Fruit fly (Drosophila melanogaster) whole organism, embryonic: ENCODE results near the gene CG42269.
A peak's percentile ranks its signal among the peaks of the same experiment; 100 is the strongest.

ENCODE experiments used
- B-H2 ChIP-seq: fragments of 200-800 bp; sonication (Bioruptor generic); optimal IDR thresholded peaks from 2 replicates; lab custom pipeline; 2018; ENCODE audit warnings: missing biosample characterization, mild to moderate bottlenecking, missing genetic modification characterization
- CG10147 ChIP-seq: fragments of 200-800 bp; sonication (Bioruptor generic); optimal IDR thresholded peaks from 2 replicates; lab custom pipeline; 2019; ENCODE audit warnings: missing biosample characterization, mild to moderate bottlenecking, missing genetic modification characterization, moderate library complexity
- CG10274 ChIP-seq: fragments of 200-800 bp; sonication (Bioruptor generic); optimal IDR thresholded peaks from 3 replicates; lab custom pipeline; 2017; ENCODE audit warnings: missing biosample characterization, mild to moderate bottlenecking, missing genetic modification characterization
- CG10366 ChIP-seq: fragments of 200-800 bp; sonication (Bioruptor generic); IDR thresholded peaks from 2 replicates; pipeline ENCODE4 v1.3.6; 2022; ENCODE audit warnings: missing biosample characterization, missing genetic modification characterization
- CG10543 ChIP-seq: fragments of 200-800 bp; sonication (Bioruptor generic); optimal IDR thresholded peaks from 3 replicates; lab custom pipeline; 2017; ENCODE audit warnings: missing biosample characterization, mild to moderate bottlenecking, missing genetic modification characterization, moderate library complexity
- CG11398 ChIP-seq: fragments of 200-800 bp; sonication (Bioruptor generic); optimal IDR thresholded peaks from 2 replicates; lab custom pipeline; 2016; ENCODE audit warnings: missing biosample characterization, missing genetic modification characterization
- CG12391 ChIP-seq: fragments of 200-800 bp; sonication (Bioruptor generic); optimal IDR thresholded peaks from 3 replicates; lab custom pipeline; 2018; ENCODE audit warnings: missing biosample characterization, mild to moderate bottlenecking, missing genetic modification characterization, moderate library complexity
- CG14441 ChIP-seq: fragments of 200-800 bp; sonication (Bioruptor generic); IDR thresholded peaks from 2 replicates; pipeline ENCODE4 v1.3.6; 2022; ENCODE audit warnings: missing biosample characterization, missing genetic modification characterization
- CG14965 ChIP-seq: fragments of 200-800 bp; sonication (Bioruptor generic); optimal IDR thresholded peaks from 2 replicates; lab custom pipeline; 2016; ENCODE audit warnings: missing biosample characterization, missing genetic modification characterization, borderline replicate concordance
- CG1602 ChIP-seq: fragments of 200-800 bp; sonication (Bioruptor generic); optimal IDR thresholded peaks from 3 replicates; lab custom pipeline; 2016; ENCODE audit warnings: missing biosample characterization, missing genetic modification characterization
- CG1792 ChIP-seq: fragments of 200-800 bp; sonication (Bioruptor generic); optimal IDR thresholded peaks from 2 replicates; lab custom pipeline; 2016; ENCODE audit warnings: missing biosample characterization, missing genetic modification characterization
- CG18476 ChIP-seq: fragments of 200-800 bp; sonication (Bioruptor generic); optimal IDR thresholded peaks from 2 replicates; lab custom pipeline; 2016; ENCODE audit warnings: missing biosample characterization, mild to moderate bottlenecking, missing genetic modification characterization
- CG4617 ChIP-seq: fragments of 200-800 bp; sonication (Bioruptor generic); optimal IDR thresholded peaks from 3 replicates; lab custom pipeline; 2016; ENCODE audit warnings: missing biosample characterization, missing genetic modification characterization, borderline replicate concordance
- CG4707 ChIP-seq: fragments of 200-800 bp; sonication (Bioruptor generic); optimal IDR thresholded peaks from 2 replicates; lab custom pipeline; 2018; ENCODE audit warnings: missing biosample characterization, mild to moderate bottlenecking, missing genetic modification characterization, moderate library complexity
- CG5180 ChIP-seq: fragments of 200-800 bp; sonication (Bioruptor generic); optimal IDR thresholded peaks from 3 replicates; lab custom pipeline; 2017; ENCODE audit warnings: missing biosample characterization, missing genetic modification characterization, mild to moderate bottlenecking, moderate library complexity, missing genetic modification reagents
- CG5245 ChIP-seq: fragments of 200-800 bp; sonication (Bioruptor generic); optimal IDR thresholded peaks from 3 replicates; lab custom pipeline; 2016; ENCODE audit warnings: missing biosample characterization, missing genetic modification characterization
- CG7556 ChIP-seq: fragments of 200-800 bp; sonication (Bioruptor generic); optimal IDR thresholded peaks from 2 replicates; lab custom pipeline; 2017; ENCODE audit warnings: missing biosample characterization, mild to moderate bottlenecking, missing genetic modification characterization
- CG7786 ChIP-seq: fragments of 200-800 bp; sonication (Bioruptor generic); optimal IDR thresholded peaks from 2 replicates; lab custom pipeline; 2016; ENCODE audit warnings: missing biosample characterization, missing genetic modification characterization
- CG8388 ChIP-seq: fragments of 200-800 bp; sonication (Bioruptor generic); optimal IDR thresholded peaks from 2 replicates; lab custom pipeline; 2019; ENCODE audit warnings: missing biosample characterization, mild to moderate bottlenecking, missing genetic modification characterization, moderate library complexity
- CoRest ChIP-seq: fragments of 200-800 bp; sonication (Bioruptor generic); optimal IDR thresholded peaks from 3 replicates; lab custom pipeline; 2018; ENCODE audit warnings: missing biosample characterization, mild to moderate bottlenecking, missing genetic modification characterization, moderate library complexity
- D19A ChIP-seq: fragments of 200-800 bp; optimal IDR thresholded peaks from 3 replicates; lab custom pipeline; 2019; ENCODE audit warnings: missing biosample characterization, mild to moderate bottlenecking, missing genetic modification characterization, moderate library complexity
- Dad ChIP-seq: fragments of 200-800 bp; sonication (Bioruptor generic); optimal IDR thresholded peaks from 3 replicates; lab custom pipeline; 2016; ENCODE audit warnings: missing biosample characterization, missing genetic modification characterization
- Dek ChIP-seq: fragments of 200-800 bp; sonication (Bioruptor generic); optimal IDR thresholded peaks from 3 replicates; lab custom pipeline; 2019; ENCODE audit warnings: missing biosample characterization, mild to moderate bottlenecking, missing genetic modification characterization, moderate library complexity
- Drgx ChIP-seq: fragments of 200-800 bp; sonication (Bioruptor generic); IDR thresholded peaks from 2 replicates; pipeline ENCODE4 v1.3.6; 2022; ENCODE audit warnings: missing biosample characterization, missing genetic modification characterization
- Eip74EF ChIP-seq, 2 experiments: fragments of 200-800 bp in 1 of 2; fragments of >200 bp in 1 of 2; sonication (Bioruptor generic) in 1 of 2; optimal IDR thresholded peaks; 2 replicates each; lab custom pipeline; 2017 to 2019; ENCODE audit warnings: missing biosample characterization in 2 of 2, missing genetic modification characterization in 2 of 2, mild to moderate bottlenecking in 1 of 2, moderate library complexity in 1 of 2
- Fer2 ChIP-seq: fragments of 200-800 bp; sonication (Bioruptor generic); optimal IDR thresholded peaks from 2 replicates; lab custom pipeline; 2018; ENCODE audit warnings: missing biosample characterization, mild to moderate bottlenecking, missing genetic modification characterization, moderate library complexity
- H15 ChIP-seq: fragments of 200-800 bp; sonication (Bioruptor generic); IDR thresholded peaks from 3 replicates; pipeline ENCODE4 v1.3.6; 2022; ENCODE audit warnings: missing biosample characterization, missing genetic modification characterization
- MBD-R2 ChIP-seq: fragments of 200-800 bp; sonication (Bioruptor generic); IDR thresholded peaks from 2 replicates; pipeline ENCODE4 v1.3.6; 2022; ENCODE audit warnings: missing biosample characterization, missing genetic modification characterization
- NfI ChIP-seq: fragments of 200-800 bp; sonication (Bioruptor generic); optimal IDR thresholded peaks from 3 replicates; lab custom pipeline; 2018; ENCODE audit warnings: missing biosample characterization, mild to moderate bottlenecking, missing genetic modification characterization, moderate library complexity
- Sin3A ChIP-seq: fragments of >200 bp; optimal IDR thresholded peaks from 2 replicates; lab custom pipeline; 2018
- Sry-δ ChIP-seq: fragments of 200-800 bp; sonication (Bioruptor generic); optimal IDR thresholded peaks from 2 replicates; lab custom pipeline; 2016; ENCODE audit warnings: missing biosample characterization, missing genetic modification characterization
- Trl ChIP-seq, 3 experiments: fragments of >200 bp in 2 of 3; fragments of 200-800 bp in 1 of 3; sonication (Bioruptor generic) in 1 of 3; optimal IDR thresholded peaks; 2 replicates in 1 of 3; 3 replicates in 2 of 3; lab custom pipeline; 2016 to 2017; ENCODE audit warnings: missing biosample characterization in 1 of 3, missing genetic modification characterization in 1 of 3
- bcd ChIP-seq: fragments of 200-800 bp; sonication (Bioruptor generic); optimal IDR thresholded peaks from 2 replicates; lab custom pipeline; 2017; ENCODE audit warnings: missing biosample characterization, mild to moderate bottlenecking, missing genetic modification characterization
- bsh ChIP-seq, 2 experiments: fragments of 200-800 bp; sonication (Bioruptor generic); optimal IDR thresholded peaks; 2 replicates each; lab custom pipeline; 2017 to 2018; ENCODE audit warnings: mild to moderate bottlenecking in 2 of 2, missing biosample characterization in 2 of 2, missing genetic modification characterization in 2 of 2, moderate library complexity in 1 of 2
- btn ChIP-seq: fragments of 200-800 bp; sonication (Bioruptor generic); optimal IDR thresholded peaks from 2 replicates; lab custom pipeline; 2016; ENCODE audit warnings: missing biosample characterization, missing genetic modification characterization
- cas ChIP-seq: fragments of 200-800 bp; sonication (Bioruptor generic); IDR thresholded peaks from 2 replicates; pipeline ENCODE4 v1.3.6; 2022; ENCODE audit warnings: missing biosample characterization, missing genetic modification characterization
- corto ChIP-seq: fragments of 200-800 bp; sonication (Bioruptor generic); optimal IDR thresholded peaks from 2 replicates; lab custom pipeline; 2016; ENCODE audit warnings: missing biosample characterization, mild to moderate bottlenecking, missing genetic modification characterization, moderate library complexity
- crp ChIP-seq, 2 experiments: fragments of 200-800 bp; sonication (Bioruptor generic); optimal IDR thresholded peaks; 2 replicates in 1 of 2; 3 replicates in 1 of 2; lab custom pipeline; 2017; ENCODE audit warnings: missing biosample characterization in 2 of 2, missing genetic modification characterization in 2 of 2, mild to moderate bottlenecking in 1 of 2, moderate library complexity in 1 of 2
- danr ChIP-seq: fragments of 200-800 bp; sonication (Bioruptor generic); IDR thresholded peaks from 2 replicates; pipeline ENCODE4 v1.3.6; 2022; ENCODE audit warnings: missing biosample characterization, missing genetic modification characterization
- disco-r ChIP-seq: fragments of 200-800 bp; sonication (Bioruptor generic); optimal IDR thresholded peaks from 2 replicates; lab custom pipeline; 2016; ENCODE audit warnings: missing biosample characterization, missing genetic modification characterization
- h ChIP-seq: fragments of >200 bp; optimal IDR thresholded peaks from 2 replicates; lab custom pipeline; 2017
- hb ChIP-seq: fragments of 200-800 bp; sonication (Bioruptor generic); IDR thresholded peaks from 3 replicates; pipeline ENCODE4 v1.3.6; 2022; ENCODE audit warnings: missing biosample characterization, missing genetic modification characterization; ENCODE audit not compliant: partially characterized antibody
- hkb ChIP-seq, 2 experiments: fragments of 200-800 bp in 1 of 2; fragments of >200 bp in 1 of 2; sonication (Bioruptor generic) in 1 of 2; IDR thresholded peaks in 1 of 2; optimal IDR thresholded peaks in 1 of 2; 2 replicates each; pipeline versions ENCODE4 v1.3.6 to Lab custom; 2017 to 2022; ENCODE audit warnings: missing biosample characterization in 1 of 2, missing genetic modification characterization in 1 of 2
- pnt ChIP-seq: fragments of 200-800 bp; sonication (Bioruptor generic); optimal IDR thresholded peaks from 3 replicates; lab custom pipeline; 2016; ENCODE audit warnings: missing biosample characterization, missing genetic modification characterization
- sima ChIP-seq: fragments of 200-800 bp; sonication (Bioruptor generic); optimal IDR thresholded peaks from 2 replicates; lab custom pipeline; 2016; ENCODE audit warnings: missing biosample characterization, missing genetic modification characterization
- slbo ChIP-seq: fragments of 200-800 bp; sonication (Bioruptor generic); IDR thresholded peaks from 2 replicates; pipeline ENCODE4 v1.3.6; 2022; ENCODE audit warnings: missing biosample characterization, missing genetic modification characterization
- slou ChIP-seq: fragments of 200-800 bp; sonication (Bioruptor generic); optimal IDR thresholded peaks from 3 replicates; lab custom pipeline; 2016; ENCODE audit warnings: missing biosample characterization, missing genetic modification characterization
- tup ChIP-seq: fragments of 200-800 bp; sonication (Bioruptor generic); optimal IDR thresholded peaks from 2 replicates; lab custom pipeline; 2016; ENCODE audit warnings: missing biosample characterization, mild to moderate bottlenecking, missing genetic modification characterization, moderate library complexity
- wek ChIP-seq: fragments of 200-800 bp; sonication (Bioruptor generic); optimal IDR thresholded peaks from 3 replicates; lab custom pipeline; 2018; ENCODE audit warnings: missing biosample characterization, mild to moderate bottlenecking, missing genetic modification characterization, moderate library complexity

CG42269 gene

dm6 chr3L:6094697-6095096, 28.6 kb downstream of the CG42269 start, which contains the start of the genes CG10467 and loj (continued):
- peak; percentile 99 for TF ChIP-seq MBD-R2
- peak; percentile 95 for TF ChIP-seq bcd (GFP tag; lab: Kevin White, UChicago)
- peak; percentile 94 for TF ChIP-seq B-H2 (GFP tag; lab: Kevin White, UChicago)
- peak; percentile 81 for TF ChIP-seq Drgx (GFP tag; lab: Robert Waterston, UW)
- TF ChIP-seq Fer2 (tag; lab: Kevin White, UChicago): peak; percentile 94
- peak; percentile 92 for TF ChIP-seq CG10147 (GFP tag; lab: Kevin White, UChicago)
- TF ChIP-seq hkb (optimal IDR thresholded peaks at IDR 0.05; lab: Kevin White, UChicago): no peak
- TF ChIP-seq hkb (GFP tag; IDR thresholded peaks at IDR 0.05; lab: Robert Waterston, UW): peak; percentile 90
- no peak for TF ChIP-seq h (lab: Kevin White, UChicago)
- TF ChIP-seq corto (GFP tag; lab: Kevin White, UChicago): no peak
- TF ChIP-seq CG14441 (GFP tag; lab: Robert Waterston, UW): peak; percentile 98
- peak; percentile 73 for TF ChIP-seq CG4707
- TF ChIP-seq CG7556 (GFP tag; lab: Kevin White, UChicago): peak; percentile 90
- peak; percentile 50 for TF ChIP-seq Sin3A (lab: Kevin White, UChicago)
- peak; percentile 97 for TF ChIP-seq CG10366 (GFP tag; lab: Robert Waterston, UW)
- TF ChIP-seq disco-r (GFP tag; lab: Kevin White, UChicago): peak; percentile 5
- TF ChIP-seq bsh (GFP tag; optimal IDR thresholded peaks at IDR 0.05; lab: Kevin White, UChicago): peak in 1 of 2 experiments; percentile 97
- peak; percentile 93 for TF ChIP-seq CG5245 (GFP tag; lab: Kevin White, UChicago)
- TF ChIP-seq cas (GFP tag; lab: Robert Waterston, UW): peak; percentile 94
- peak; percentile 83 for TF ChIP-seq CG18476 (GFP tag; lab: Kevin White, UChicago)
- TF ChIP-seq CG7786 (GFP tag; lab: Kevin White, UChicago): peak; percentile 83
- peak; percentile 88 for TF ChIP-seq tup (GFP tag; lab: Kevin White, UChicago)
- TF ChIP-seq hb (GFP tag; lab: Robert Waterston, UW): peak; percentile 46
- peak; percentile 97 for TF ChIP-seq CG12391 (tag; lab: Kevin White, UChicago)
- peak; percentile 97 for TF ChIP-seq CG4617 (GFP tag; lab: Kevin White, UChicago)
- no peak for TF ChIP-seq Trl (optimal IDR thresholded peaks at IDR 0.05; lab: Kevin White, UChicago)
- TF ChIP-seq Trl (GFP tag; optimal IDR thresholded peaks at IDR 0.05; lab: Kevin White, UChicago): peak; percentile 76
- TF ChIP-seq pnt (GFP tag; lab: Kevin White, UChicago): peak; percentile 82
- TF ChIP-seq CG5180: peak; percentile 67
- TF ChIP-seq CG8388 (GFP tag; lab: Kevin White, UChicago): peak; percentile 89
- TF ChIP-seq H15: peak; percentile 96
- TF ChIP-seq slou: peak; percentile 96
- TF ChIP-seq CG10543: peak; percentile 91
- no peak for TF ChIP-seq sima
- peak; percentile 94 for TF ChIP-seq NfI (GFP tag; lab: Kevin White, UChicago)
- TF ChIP-seq CG1792: peak; percentile 65
- peak; percentile 87 for TF ChIP-seq D19A (tag; lab: Kevin White, UChicago)
- TF ChIP-seq CoRest (tag; lab: Kevin White, UChicago): peak; percentile 98
- peak; percentile 64 for TF ChIP-seq CG10274
- peak; percentile 98 for TF ChIP-seq CG1602 (GFP tag; lab: Kevin White, UChicago)
- peak; percentile 99 for TF ChIP-seq slbo (GFP tag; lab: Robert Waterston, UW)
- peak; percentile 93 for TF ChIP-seq Dek
- TF ChIP-seq btn: no peak
- peak; percentile 73 for TF ChIP-seq Dad (GFP tag; lab: Kevin White, UChicago)
- peak; percentile 93 for TF ChIP-seq danr (GFP tag; lab: Robert Waterston, UW)
- TF ChIP-seq Sry-δ (GFP tag; lab: Kevin White, UChicago): peak; percentile 91
- TF ChIP-seq crp (GFP tag; optimal IDR thresholded peaks at IDR 0.05; lab: Kevin White, UChicago): peak; percentile 91 to 97
- no peak for TF ChIP-seq wek
- peak in 1 of 2 experiments; percentile 78 for TF ChIP-seq Eip74EF (GFP tag; optimal IDR thresholded peaks at IDR 0.05; lab: Kevin White, UChicago)
- no peak for TF ChIP-seq CG14965
- TF ChIP-seq CG11398: peak; percentile 23
